Worm (Caenorhabditis elegans): ENCODE data around the gene fbxc-28.

The fbxc-28 gene

ce11 chrII:913222-913722 lies 10.3 kb upstream of the fbxc-28 start, which contains the start of gene fbxc-33 (continued):
- TF ChIP-seq sma-9 (GFP tag; optimal IDR thresholded peaks at IDR 0.05): no peak
- TF ChIP-seq sma-9 (tag; optimal IDR thresholded peaks at IDR 0.05): no peak
- TF ChIP-seq ztf-1 (GFP tag; conservative IDR thresholded peaks at IDR 0.05): no peak
- TF ChIP-seq gmeb-1 (tag; optimal IDR thresholded peaks at IDR 0.05): peak; percentile 14
- peak; percentile 19 for TF ChIP-seq fos-1 (tag; optimal IDR thresholded peaks at IDR 0.05)

ce11 chrII:915206-915605 lies 8.4 kb upstream of the fbxc-28 start:
- TF ChIP-seq gmeb-1 (tag; optimal IDR thresholded peaks at IDR 0.05): peak; percentile 59
- TF ChIP-seq nhr-25 (tag; optimal IDR thresholded peaks at IDR 0.05): no peak
- no peak for TF ChIP-seq ztf-1 (GFP tag; conservative IDR thresholded peaks at IDR 0.05)
- no peak for TF ChIP-seq nhr-237 (tag; optimal IDR thresholded peaks at IDR 0.05)
- TF ChIP-seq fos-1 (tag; optimal IDR thresholded peaks at IDR 0.05): peak; percentile 99
- TF ChIP-seq nhr-129 (tag; optimal IDR thresholded peaks at IDR 0.05): no peak
- TF ChIP-seq egl-27 (tag; optimal IDR thresholded peaks at IDR 0.05): peak; percentile 85
- no peak for TF ChIP-seq peb-1 (tag; optimal IDR thresholded peaks at IDR 0.05)
- no peak for TF ChIP-seq dmd-4 (tag; optimal IDR thresholded peaks at IDR 0.05)
- TF ChIP-seq skn-1 (tag; optimal IDR thresholded peaks at IDR 0.05): no peak
- no peak for TF ChIP-seq lin-11 (tag; optimal IDR thresholded peaks at IDR 0.05)
- TF ChIP-seq Y55F3AM.14 (GFP tag; optimal IDR thresholded peaks at IDR 0.05): no peak
- peak; percentile 30 for TF ChIP-seq crh-2 (tag; optimal IDR thresholded peaks at IDR 0.05)
- TF ChIP-seq nhr-6 (tag; optimal IDR thresholded peaks at IDR 0.05): no peak
- no peak for TF ChIP-seq ztf-4 (tag; optimal IDR thresholded peaks at IDR 0.05)
- TF ChIP-seq lsy-2 (tag; optimal IDR thresholded peaks at IDR 0.05): no peak
- no peak for TF ChIP-seq C34F6.9 (tag; optimal IDR thresholded peaks at IDR 0.05)
- no peak for TF ChIP-seq unc-39 (tag; optimal IDR thresholded peaks at IDR 0.05)
- peak; percentile 55 for TF ChIP-seq sma-9 (GFP tag; optimal IDR thresholded peaks at IDR 0.05)
- no peak for TF ChIP-seq sma-9 (tag; optimal IDR thresholded peaks at IDR 0.05)
- no peak for TF ChIP-seq nhr-11 (tag; optimal IDR thresholded peaks at IDR 0.05)
- TF ChIP-seq sma-3 (GFP tag; optimal IDR thresholded peaks at IDR 0.05): peak; percentile 26
- TF ChIP-seq F13H6.1 (tag; optimal IDR thresholded peaks at IDR 0.05): no peak
- no peak for TF ChIP-seq mab-5 (tag; optimal IDR thresholded peaks at IDR 0.05)
- no peak for TF ChIP-seq nhr-77 (tag; optimal IDR thresholded peaks at IDR 0.05)

- TF ChIP-seq unc-55 (GFP tag; optimal IDR thresholded peaks at IDR 0.05) (no peak), blmp-1 (tag; optimal IDR thresholded peaks at IDR 0.05; ENCODE audit: insufficient read depth) (no peak), dmd-4 (tag; optimal IDR thresholded peaks at IDR 0.05) (no peak), ztf-11 (tag; optimal IDR thresholded peaks at IDR 0.05) (no peak), nhr-11 (tag; optimal IDR thresholded peaks at IDR 0.05) (no peak), ztf-4 (tag; optimal IDR thresholded peaks at IDR 0.05) (no peak)
These were observed 7.8 kb upstream of the fbxc-28 start, which contains the start of gene fbxc-29 for ce11 chrII:915780-916179. Gene fbxc-29, plus strand, starts transcription at chrII:916080.

- TF ChIP-seq nhr-10 (tag; optimal IDR thresholded peaks at IDR 0.05): no peak
- no peak for TF ChIP-seq mab-5 (tag; optimal IDR thresholded peaks at IDR 0.05)
- no peak for TF ChIP-seq lin-39 (tag; optimal IDR thresholded peaks at IDR 0.05)
- TF ChIP-seq ceh-82 (tag; optimal IDR thresholded peaks at IDR 0.05): no peak
- no peak for TF ChIP-seq snpc-4 (tag; optimal IDR thresholded peaks at IDR 0.05)
- no peak for TF ChIP-seq crh-2 (tag; optimal IDR thresholded peaks at IDR 0.05)
- TF ChIP-seq ceh-16 (tag; optimal IDR thresholded peaks at IDR 0.05): no peak
- TF ChIP-seq zag-1 (tag; optimal IDR thresholded peaks at IDR 0.05): no peak
- no peak for TF ChIP-seq mdl-1 (tag; optimal IDR thresholded peaks at IDR 0.05)
These were observed 6.3 kb upstream of the fbxc-28 start, which contains the start of gene fbxc-30 for ce11 chrII:917324-917723. Gene fbxc-30, plus strand, starts transcription at chrII:917624.

- no peak for TF ChIP-seq dmd-4 (tag; optimal IDR thresholded peaks at IDR 0.05)
- TF ChIP-seq crh-2 (tag; optimal IDR thresholded peaks at IDR 0.05): no peak
- no peak for TF ChIP-seq ceh-16 (tag; optimal IDR thresholded peaks at IDR 0.05)
- no peak for TF ChIP-seq unc-55 (GFP tag; optimal IDR thresholded peaks at IDR 0.05)
- no peak for TF ChIP-seq egl-27 (tag; optimal IDR thresholded peaks at IDR 0.05)
- no peak for TF ChIP-seq nhr-129 (tag; optimal IDR thresholded peaks at IDR 0.05)
- no peak for TF ChIP-seq snpc-4 (tag; optimal IDR thresholded peaks at IDR 0.05)
- no peak for TF ChIP-seq lin-13 (GFP tag; optimal IDR thresholded peaks at IDR 0.05)
- no peak for TF ChIP-seq C34F6.9 (tag; optimal IDR thresholded peaks at IDR 0.05)
- TF ChIP-seq blmp-1 (tag; optimal IDR thresholded peaks at IDR 0.05; ENCODE audit: insufficient read depth): no peak
- no peak for TF ChIP-seq aly-2 (tag; optimal IDR thresholded peaks at IDR 0.05)
- no peak for TF ChIP-seq fos-1 (tag; optimal IDR thresholded peaks at IDR 0.05)
- no peak for TF ChIP-seq nhr-237 (tag; optimal IDR thresholded peaks at IDR 0.05)
- TF ChIP-seq sma-9 (GFP tag; optimal IDR thresholded peaks at IDR 0.05): no peak
- no peak for TF ChIP-seq sma-9 (tag; optimal IDR thresholded peaks at IDR 0.05)
- TF ChIP-seq nhr-21 (tag; optimal IDR thresholded peaks at IDR 0.05): no peak
- TF ChIP-seq gmeb-1 (tag; optimal IDR thresholded peaks at IDR 0.05): no peak
- no peak for TF ChIP-seq R02D3.7 (tag; optimal IDR thresholded peaks at IDR 0.05)
- TF ChIP-seq nhr-23 (tag; optimal IDR thresholded peaks at IDR 0.05): no peak
These were observed 3.3 kb upstream of the fbxc-28 start for ce11 chrII:920326-920725.
